Worm (Caenorhabditis elegans) whole organism, dauer: ENCODE results near the gene ZK697.1.

Experiments used
- unc-62 ChIP-seq: sonication (generic microtip); optimal IDR thresholded peaks from 2 replicates; lab custom pipeline; 2017; ENCODE audit warnings: missing biosample characterization, missing genetic modification reagents, missing genetic modification characterization

The ZK697.1 gene

ce11 chrV:1752496-1752895 is at the start of gene ZK697.1:
ZK697.1 (plus strand) TSS chrV:1752796.
- TF ChIP-seq unc-62 (GFP tag; lab: Kevin White, UChicago) = no peak

ce11 chrV:1708441-1708840 is 44.2 kb upstream of the ZK697.1 start, which contains the start of gene srw-99:
srw-99 (plus strand) TSS chrV:1708741.
- TF ChIP-seq unc-62 (GFP tag; lab: Kevin White, UChicago) = no peak

ce11 chrV:1710909-1711308 is 41.7 kb upstream of the ZK697.1 start, which contains the start of gene srw-100:
srw-100 (plus strand) TSS chrV:1711209.
- TF ChIP-seq unc-62 (GFP tag; lab: Kevin White, UChicago) = no peak

- TF ChIP-seq unc-62 (GFP tag; lab: Kevin White, UChicago) = no peak
These were observed 35.7 kb upstream of the ZK697.1 start, which contains the start of gene srw-103 for ce11 chrV:1716892-1717291. srw-103 (plus strand) TSS chrV:1717192.

ce11 chrV:1718232-1718631 is 34.4 kb upstream of the ZK697.1 start:
- TF ChIP-seq unc-62 (GFP tag; lab: Kevin White, UChicago) = no peak

- no peak for TF ChIP-seq unc-62 (GFP tag; lab: Kevin White, UChicago)
These were observed 32.7 kb upstream of the ZK697.1 start, which contains the start of gene srw-102 for ce11 chrV:1719927-1720326. srw-102 (plus strand) TSS chrV:1720227.

- no peak for TF ChIP-seq unc-62 (GFP tag; lab: Kevin White, UChicago)
These were observed 30.6 kb upstream of the ZK697.1 start, which contains the start of gene srw-101 for ce11 chrV:1721966-1722365. srw-101 (plus strand) TSS chrV:1722266.

ce11 chrV:1725353-1725752 is 27.2 kb upstream of the ZK697.1 start, which contains the start of gene sri-27:
sri-27 (plus strand) TSS chrV:1725653.
- TF ChIP-seq unc-62 (GFP tag; lab: Kevin White, UChicago) = no peak

- no peak for TF ChIP-seq unc-62 (GFP tag; lab: Kevin White, UChicago)
These were observed 20.7 kb upstream of the ZK697.1 start, which contains the start of gene gst-21 for ce11 chrV:1731918-1732317. gst-21 (minus strand) TSS chrV:1732018.

- TF ChIP-seq unc-62 (GFP tag; lab: Kevin White, UChicago) = no peak
These were observed 18.0 kb upstream of the ZK697.1 start, which contains the start of gene str-160 for ce11 chrV:1734569-1734968. str-160 (plus strand) TSS chrV:1734869.

ce11 chrV:1741074-1741473 is 11.5 kb upstream of the ZK697.1 start, which contains the start of gene srab-25:
srab-25 (minus strand) TSS chrV:1741174.
- TF ChIP-seq unc-62 (GFP tag; lab: Kevin White, UChicago) = no peak

ce11 chrV:1743205-1743870 is 9.3 kb upstream of the ZK697.1 start, which contains the start of gene nhr-256:
nhr-256 (plus strand) TSS chrV:1743771.
- TF ChIP-seq unc-62 (GFP tag; lab: Kevin White, UChicago) = no peak

- TF ChIP-seq unc-62 (GFP tag; lab: Kevin White, UChicago) = no peak
These were observed 3.5 kb upstream of the ZK697.1 start, which contains the start of gene ZK697.8 for ce11 chrV:1749053-1749452. ZK697.8 (minus strand) TSS chrV:1749153.

ce11 chrV:1751449-1751848 is 1.1 kb upstream of the ZK697.1 start, which contains the start of gene srh-199:
srh-199 (minus strand) TSS chrV:1751549.
- no peak for TF ChIP-seq unc-62 (GFP tag; lab: Kevin White, UChicago)

- no peak for TF ChIP-seq unc-62 (GFP tag; lab: Kevin White, UChicago)
These were observed 3.0 kb downstream of the ZK697.1 start, which contains the start of gene ZK697.14 for ce11 chrV:1755589-1755988. ZK697.14 (minus strand) TSS chrV:1755689.

- no peak for TF ChIP-seq unc-62 (GFP tag; lab: Kevin White, UChicago)
These were observed 3.5 kb downstream of the ZK697.1 start for ce11 chrV:1756099-1756498.
